Fruit fly (Drosophila melanogaster) whole organism, wandering third instar larva: ENCODE results near the gene CG5021.

ENCODE experiments used
- Dfd ChIP-seq: fragments of >200 bp; optimal IDR thresholded peaks from 2 replicates; lab custom pipeline; 2017; ENCODE audit warnings: missing biosample characterization, missing genetic modification characterization
- GATAd ChIP-seq: sonication (Bioruptor generic); optimal IDR thresholded peaks from 2 replicates; lab custom pipeline; 2016; ENCODE audit warnings: missing biosample characterization, missing genetic modification characterization
- Hr78 ChIP-seq: fragments of >200 bp; optimal IDR thresholded peaks from 2 replicates; lab custom pipeline; 2017; ENCODE audit warnings: missing biosample characterization, missing genetic modification characterization
- Myc ChIP-seq: fragments of >200 bp; optimal IDR thresholded peaks from 2 replicates; lab custom pipeline; 2017
- dmrt93B ChIP-seq: fragments of 200-800 bp; sonication (Bioruptor generic); optimal IDR thresholded peaks from 2 replicates; lab custom pipeline; 2018; ENCODE audit warnings: missing biosample characterization, mild to moderate bottlenecking, missing genetic modification characterization
- pan ChIP-seq: fragments of >200 bp; optimal IDR thresholded peaks from 2 replicates; lab custom pipeline; 2017
- usp ChIP-seq: fragments of >200 bp; optimal IDR thresholded peaks from 2 replicates; lab custom pipeline; 2017; ENCODE audit warnings: missing biosample characterization, missing genetic modification characterization
- woc ChIP-seq: sonication (Bioruptor generic); optimal IDR thresholded peaks from 2 replicates; lab custom pipeline; 2016; ENCODE audit warnings: missing biosample characterization, mild to moderate bottlenecking, missing genetic modification characterization

dm6 chr3L:8949823-8950222 is 16.8 kb upstream of the CG5021 start:
- peak; percentile 57 for TF ChIP-seq Dfd
- no peak for TF ChIP-seq Myc (lab: Kevin White, UChicago)
- TF ChIP-seq Hr78 (GFP tag; lab: Kevin White, UChicago) = no peak
- no peak for TF ChIP-seq GATAd
- no peak for TF ChIP-seq woc (GFP tag; lab: Kevin White, UChicago)
- no peak for TF ChIP-seq usp (GFP tag; lab: Kevin White, UChicago)
- TF ChIP-seq dmrt93B = no peak
- TF ChIP-seq pan (lab: Kevin White, UChicago) = no peak
